Worm (Caenorhabditis elegans) whole organism, late embryonic: ENCODE data around the gene C36C5.15.

ENCODE experiments used
- ama-1 ChIP-seq: fragments of 150-350 bp; optimal IDR thresholded peaks from 2 replicates; lab custom pipeline; 2014
- ceh-9 ChIP-seq: sonication (generic microtip); optimal IDR thresholded peaks from 2 replicates; lab custom pipeline; 2016; ENCODE audit warnings: mild to moderate bottlenecking, missing genetic modification characterization, inconsistent platforms, missing compliant biosample characterization
- che-1 ChIP-seq: sonication (generic microtip); optimal IDR thresholded peaks from 2 replicates; lab custom pipeline; 2016; ENCODE audit warnings: mild to moderate bottlenecking, missing genetic modification characterization, missing compliant biosample characterization
- dve-1 ChIP-seq: sonication (generic microtip); optimal IDR thresholded peaks from 2 replicates; lab custom pipeline; 2017; ENCODE audit warnings: antibody characterized with exemption, mild to moderate bottlenecking, missing genetic modification characterization, missing compliant biosample characterization
- hlh-30 ChIP-seq: sonication (generic microtip); optimal IDR thresholded peaks from 2 replicates; lab custom pipeline; 2017; ENCODE audit warnings: antibody characterized with exemption, missing genetic modification characterization, missing compliant biosample characterization; ENCODE audit not compliant: insufficient read depth
- madf-2 ChIP-seq: sonication (generic microtip); optimal IDR thresholded peaks from 2 replicates; lab custom pipeline; 2017; ENCODE audit warnings: missing genetic modification characterization, missing compliant biosample characterization
- nhr-232 ChIP-seq: sonication (generic microtip); optimal IDR thresholded peaks from 2 replicates; lab custom pipeline; 2016; ENCODE audit warnings: missing genetic modification characterization, missing compliant biosample characterization
- pag-3 ChIP-seq: sonication (generic microtip); optimal IDR thresholded peaks from 2 replicates; lab custom pipeline; 2016; ENCODE audit warnings: missing compliant biosample characterization, missing genetic modification characterization, borderline replicate concordance
- pha-4 ChIP-seq: fragments of 150-350 bp; optimal IDR thresholded peaks from 2 replicates; lab custom pipeline; 2018; ENCODE audit warnings: missing biosample characterization, missing genetic modification reagents, missing genetic modification characterization
- tbx-2 ChIP-seq: sonication (generic microtip); optimal IDR thresholded peaks from 2 replicates; lab custom pipeline; 2016; ENCODE audit warnings: missing genetic modification characterization, missing compliant biosample characterization

DNA sequence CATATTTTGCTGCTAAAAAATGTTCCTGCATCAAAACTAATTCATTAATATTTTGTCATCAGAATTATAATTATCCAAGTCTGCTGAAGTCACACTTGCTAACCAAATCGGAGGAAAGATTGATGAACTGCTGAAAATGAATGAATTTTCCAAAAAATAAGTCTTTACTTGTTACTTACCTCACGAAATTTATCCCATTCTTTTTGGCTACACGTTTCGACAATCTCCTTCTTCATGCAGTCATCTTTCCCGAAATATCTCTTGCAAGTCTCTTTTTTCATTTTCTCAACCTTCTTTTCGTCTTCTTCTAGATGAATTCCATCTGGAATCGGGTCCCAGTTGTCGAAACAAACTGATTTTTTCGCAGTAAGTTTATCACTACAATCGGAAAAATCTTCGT lies 10.2 kb downstream of the C36C5.15 start:
- no peak for TF ChIP-seq pag-3 (tag; lab: Kevin White, UChicago)
- no peak for TF ChIP-seq ama-1 (lab: Kevin White, UChicago)
- TF ChIP-seq hlh-30 = no peak
- no peak for TF ChIP-seq madf-2 (tag; lab: Kevin White, UChicago)
- no peak for TF ChIP-seq tbx-2
- TF ChIP-seq che-1 = no peak
- TF ChIP-seq pha-4 (tag; lab: Kevin White, UChicago) = no peak
- no peak for TF ChIP-seq dve-1 (tag; lab: Kevin White, UChicago)
- no peak for TF ChIP-seq nhr-232
- TF ChIP-seq ceh-9 (tag; lab: Kevin White, UChicago) = no peak
